Fruit fly (Drosophila melanogaster) whole organism, embryonic: Measurements from ENCODE around the gene CG10845.

Experiments used
- C15 ChIP-seq: fragments of 200-800 bp; sonication (Bioruptor generic); IDR thresholded peaks from 3 replicates; pipeline ENCODE4 v1.3.6; 2022; ENCODE audit warnings: missing biosample characterization, missing genetic modification characterization
- CG10267 ChIP-seq: fragments of 200-800 bp; sonication (Bioruptor generic); optimal IDR thresholded peaks from 2 replicates; lab custom pipeline; 2018; ENCODE audit warnings: missing biosample characterization, mild to moderate bottlenecking, missing genetic modification characterization, moderate library complexity
- CG10565 ChIP-seq: fragments of 200-800 bp; sonication (Bioruptor generic); optimal IDR thresholded peaks from 3 replicates; lab custom pipeline; 2016; ENCODE audit warnings: missing biosample characterization, mild to moderate bottlenecking, missing genetic modification characterization
- CG12155 ChIP-seq: fragments of 200-800 bp; sonication (Bioruptor generic); optimal IDR thresholded peaks from 3 replicates; lab custom pipeline; 2016; ENCODE audit warnings: missing biosample characterization, missing genetic modification characterization
- CG17186 ChIP-seq: fragments of 200-800 bp; sonication (Bioruptor generic); optimal IDR thresholded peaks from 3 replicates; lab custom pipeline; 2017; ENCODE audit warnings: missing biosample characterization, missing genetic modification reagents, missing genetic modification characterization
- CG17912 ChIP-seq: fragments of 200-800 bp; sonication (Bioruptor generic); optimal IDR thresholded peaks from 2 replicates; lab custom pipeline; 2018; ENCODE audit warnings: missing biosample characterization, mild to moderate bottlenecking, missing genetic modification characterization
- CG18262 ChIP-seq: fragments of 200-800 bp; optimal IDR thresholded peaks from 3 replicates; lab custom pipeline; 2019; ENCODE audit warnings: missing biosample characterization, mild to moderate bottlenecking, missing genetic modification characterization, moderate library complexity
- CG18476 ChIP-seq: fragments of 200-800 bp; sonication (Bioruptor generic); optimal IDR thresholded peaks from 2 replicates; lab custom pipeline; 2016; ENCODE audit warnings: missing biosample characterization, mild to moderate bottlenecking, missing genetic modification characterization
- CG30020 ChIP-seq: fragments of 200-800 bp; optimal IDR thresholded peaks from 2 replicates; lab custom pipeline; 2019; ENCODE audit warnings: missing biosample characterization, mild to moderate bottlenecking, missing genetic modification characterization, moderate library complexity
- CG31388 ChIP-seq: fragments of 200-800 bp; sonication (Bioruptor generic); optimal IDR thresholded peaks from 2 replicates; lab custom pipeline; 2016; ENCODE audit warnings: missing biosample characterization, missing genetic modification characterization
- CG3163 ChIP-seq: fragments of 200-800 bp; sonication (Bioruptor generic); optimal IDR thresholded peaks from 3 replicates; lab custom pipeline; 2016; ENCODE audit warnings: missing biosample characterization, missing genetic modification characterization
- CG32532 ChIP-seq: fragments of 200-800 bp; sonication (Bioruptor generic); IDR thresholded peaks from 2 replicates; pipeline ENCODE4 v1.3.6; 2022; ENCODE audit warnings: missing biosample characterization, missing genetic modification characterization
- CG33557 ChIP-seq: fragments of 200-800 bp; sonication (Bioruptor generic); optimal IDR thresholded peaks from 2 replicates; lab custom pipeline; 2019; ENCODE audit warnings: missing biosample characterization, mild to moderate bottlenecking, missing genetic modification characterization, moderate library complexity
- CG4730 ChIP-seq: fragments of 200-800 bp; sonication (Bioruptor generic); IDR thresholded peaks from 2 replicates; pipeline ENCODE4 v1.3.6; 2022; ENCODE audit warnings: missing biosample characterization, missing genetic modification characterization
- CG6272 ChIP-seq: fragments of 200-800 bp; sonication (Bioruptor generic); IDR thresholded peaks from 2 replicates; pipeline ENCODE4 v1.3.6; 2022; ENCODE audit warnings: missing biosample characterization, missing genetic modification characterization
- CG7357 ChIP-seq: fragments of 200-800 bp; sonication (Bioruptor generic); IDR thresholded peaks from 3 replicates; pipeline ENCODE4 v1.3.6; 2022; ENCODE audit warnings: missing biosample characterization, missing genetic modification characterization
- CG9727 ChIP-seq: fragments of 200-800 bp; sonication (Bioruptor generic); optimal IDR thresholded peaks from 3 replicates; lab custom pipeline; 2017; ENCODE audit warnings: missing biosample characterization, mild to moderate bottlenecking, missing genetic modification characterization
- CG9876 ChIP-seq: fragments of 200-800 bp; sonication (Bioruptor generic); optimal IDR thresholded peaks from 2 replicates; lab custom pipeline; 2016; ENCODE audit warnings: missing biosample characterization, missing genetic modification characterization
- Dfd ChIP-seq, 2 experiments: fragments of >200 bp; optimal IDR thresholded peaks; 2 replicates each; lab custom pipeline; 2017; ENCODE audit warnings: missing biosample characterization in 2 of 2, missing genetic modification characterization in 2 of 2
- Dip2 ChIP-seq: fragments of 200-800 bp; sonication (Bioruptor generic); IDR thresholded peaks from 2 replicates; pipeline ENCODE4 v1.3.6; 2022; ENCODE audit warnings: missing biosample characterization, missing genetic modification characterization
- Dref ChIP-seq: fragments of 200-800 bp; sonication (Bioruptor generic); IDR thresholded peaks from 2 replicates; pipeline ENCODE4 v1.3.6; 2022; ENCODE audit warnings: missing biosample characterization, missing genetic modification characterization
- Hmx ChIP-seq: fragments of 200-800 bp; sonication (Bioruptor generic); optimal IDR thresholded peaks from 2 replicates; lab custom pipeline; 2016; ENCODE audit warnings: missing biosample characterization, missing genetic modification characterization
- MBD-R2 ChIP-seq: fragments of 200-800 bp; sonication (Bioruptor generic); IDR thresholded peaks from 2 replicates; pipeline ENCODE4 v1.3.6; 2022; ENCODE audit warnings: missing biosample characterization, missing genetic modification characterization
- MTF-1 ChIP-seq: fragments of 200-800 bp; sonication (Bioruptor generic); optimal IDR thresholded peaks from 2 replicates; lab custom pipeline; 2018; ENCODE audit warnings: missing biosample characterization, mild to moderate bottlenecking, missing genetic modification characterization, borderline replicate concordance
- Mes4 ChIP-seq: fragments of 200-800 bp; sonication (Bioruptor generic); optimal IDR thresholded peaks from 2 replicates; lab custom pipeline; 2016; ENCODE audit warnings: missing biosample characterization, missing genetic modification characterization
- Rfx ChIP-seq: fragments of 200-800 bp; sonication (Bioruptor generic); IDR thresholded peaks from 2 replicates; pipeline ENCODE4 v1.3.6; 2022; ENCODE audit warnings: missing biosample characterization, missing genetic modification characterization
- Xrp1 ChIP-seq: fragments of 200-800 bp; sonication (Bioruptor generic); IDR thresholded peaks from 2 replicates; pipeline ENCODE4 v1.3.6; 2022; ENCODE audit warnings: missing biosample characterization, missing genetic modification characterization
- ap ChIP-seq: fragments of 200-800 bp; sonication (Bioruptor generic); IDR thresholded peaks from 2 replicates; pipeline ENCODE4 v1.3.6; 2022; ENCODE audit warnings: missing biosample characterization, missing genetic modification characterization
- ara ChIP-seq: fragments of 200-800 bp; sonication (Bioruptor generic); IDR thresholded peaks from 2 replicates; pipeline ENCODE4 v1.3.6; 2022; ENCODE audit warnings: missing biosample characterization, missing genetic modification characterization
- br ChIP-seq: fragments of >200 bp; optimal IDR thresholded peaks from 2 replicates; lab custom pipeline; 2017
- chinmo ChIP-seq: fragments of 200-800 bp; sonication (Bioruptor generic); IDR thresholded peaks from 4 replicates; pipeline ENCODE4 v1.3.6; 2022; ENCODE audit warnings: missing biosample characterization, missing genetic modification characterization; ENCODE audit not compliant: partially characterized antibody
- croc ChIP-seq: fragments of 200-800 bp; sonication (Bioruptor generic); conservative IDR thresholded peaks from 3 replicates; pipeline ENCODE4 v1.3.6; 2022; ENCODE audit warnings: missing biosample characterization, missing genetic modification characterization
- dati ChIP-seq: fragments of 200-800 bp; sonication (Bioruptor generic); IDR thresholded peaks from 2 replicates; pipeline ENCODE4 v1.3.6; 2022; ENCODE audit warnings: missing biosample characterization, missing genetic modification characterization
- ems ChIP-seq: fragments of 200-800 bp; sonication (Bioruptor generic); optimal IDR thresholded peaks from 3 replicates; lab custom pipeline; 2016; ENCODE audit warnings: missing biosample characterization, missing genetic modification characterization
- fu2 ChIP-seq: fragments of 200-800 bp; sonication (Bioruptor generic); optimal IDR thresholded peaks from 2 replicates; lab custom pipeline; 2016; ENCODE audit warnings: missing biosample characterization, missing genetic modification characterization
- hth ChIP-seq: fragments of >200 bp; optimal IDR thresholded peaks from 2 replicates; lab custom pipeline; 2017; ENCODE audit warnings: inconsistent platforms
- lab ChIP-seq: fragments of 200-800 bp; sonication (Bioruptor generic); optimal IDR thresholded peaks from 3 replicates; lab custom pipeline; 2017; ENCODE audit warnings: missing biosample characterization, missing genetic modification characterization, mild to moderate bottlenecking, moderate library complexity, missing genetic modification reagents
- mld ChIP-seq: fragments of 200-800 bp; sonication (Bioruptor generic); IDR thresholded peaks from 3 replicates; pipeline ENCODE4 v1.3.6; 2022; ENCODE audit warnings: missing biosample characterization, missing genetic modification characterization; ENCODE audit not compliant: partially characterized antibody
- psq ChIP-seq: fragments of 200-800 bp; sonication (Bioruptor generic); optimal IDR thresholded peaks from 2 replicates; lab custom pipeline; 2017; ENCODE audit warnings: missing biosample characterization, missing genetic modification characterization
- repo ChIP-seq: fragments of 200-800 bp; sonication (Bioruptor generic); optimal IDR thresholded peaks from 2 replicates; lab custom pipeline; 2016; ENCODE audit warnings: missing biosample characterization, missing genetic modification characterization
- run ChIP-seq: fragments of 200-800 bp; sonication (Bioruptor generic); optimal IDR thresholded peaks from 3 replicates; lab custom pipeline; 2018; ENCODE audit warnings: missing biosample characterization, mild to moderate bottlenecking, missing genetic modification characterization
- seq ChIP-seq: fragments of 200-800 bp; sonication (Bioruptor generic); IDR thresholded peaks from 2 replicates; pipeline ENCODE4 v1.3.6; 2022; ENCODE audit warnings: missing biosample characterization, missing genetic modification characterization
- sqz ChIP-seq: fragments of 200-800 bp; sonication (Bioruptor generic); optimal IDR thresholded peaks from 3 replicates; lab custom pipeline; 2018; ENCODE audit warnings: missing biosample characterization, mild to moderate bottlenecking, missing genetic modification characterization
- sr ChIP-seq: fragments of 200-800 bp; sonication (Bioruptor generic); IDR thresholded peaks from 3 replicates; pipeline ENCODE4 v1.3.6; 2022; ENCODE audit warnings: missing biosample characterization, missing genetic modification characterization
- tll ChIP-seq, 2 experiments: fragments of 200-800 bp in 1 of 2; fragments of >200 bp in 1 of 2; sonication (Bioruptor generic) in 1 of 2; optimal IDR thresholded peaks; 2 replicates each; lab custom pipeline; 2017 to 2019; ENCODE audit warnings: missing biosample characterization in 2 of 2, missing genetic modification characterization in 2 of 2, mild to moderate bottlenecking in 1 of 2, moderate library complexity in 1 of 2
- toy ChIP-seq: fragments of 200-800 bp; sonication (Bioruptor generic); IDR thresholded peaks from 2 replicates; pipeline ENCODE4 v1.3.6; 2022; ENCODE audit warnings: missing biosample characterization, missing genetic modification characterization
- tx ChIP-seq: fragments of 200-800 bp; sonication (Bioruptor generic); optimal IDR thresholded peaks from 2 replicates; lab custom pipeline; 2016; ENCODE audit warnings: missing biosample characterization, missing genetic modification characterization
- unpg ChIP-seq: fragments of 200-800 bp; sonication (Bioruptor generic); optimal IDR thresholded peaks from 3 replicates; lab custom pipeline; 2018; ENCODE audit warnings: missing biosample characterization, mild to moderate bottlenecking, missing genetic modification characterization, moderate library complexity

Gene CG10845

dm6 chr3R:24875939-24876842, 24.7 kb upstream of the CG10845 start, which contains the start of gene CG3744 (continued):
- TF ChIP-seq CG12155 = peak; percentile 87
- TF ChIP-seq CG17912 (GFP tag; lab: Kevin White, UChicago) = peak; percentile 56
- peak; percentile 88 for TF ChIP-seq C15 (GFP tag; lab: Robert Waterston, UW)
- TF ChIP-seq CG32532 (GFP tag; lab: Robert Waterston, UW) = peak; percentile 97
- peak; percentile 78 for TF ChIP-seq fu2 (GFP tag; lab: Kevin White, UChicago)
- peak; percentile 28 for TF ChIP-seq CG31388 (GFP tag; lab: Kevin White, UChicago)
- no peak for TF ChIP-seq Mes4 (GFP tag; lab: Kevin White, UChicago)
- TF ChIP-seq CG7357 (GFP tag; lab: Robert Waterston, UW) = peak; percentile 79

dm6 chr3R:24876843-24877457, 24.0 kb upstream of the CG10845 start, which contains the start of the genes CG11089 and CG31381:
CG11089 (plus strand) TSS chr3R:24877045.
CG31381 (plus strand) TSS chr3R:24877045.
- no peak for TF ChIP-seq lab (GFP tag; lab: Kevin White, UChicago)
- no peak for TF ChIP-seq seq (GFP tag; lab: Robert Waterston, UW)
- no peak for TF ChIP-seq CG18476 (GFP tag; lab: Kevin White, UChicago)
- TF ChIP-seq ems (GFP tag; lab: Kevin White, UChicago) = no peak
- TF ChIP-seq dati (GFP tag; lab: Robert Waterston, UW) = no peak
- TF ChIP-seq Hmx (GFP tag; lab: Kevin White, UChicago) = no peak
- no peak for TF ChIP-seq CG6272
- no peak for TF ChIP-seq CG10565 (GFP tag; lab: Kevin White, UChicago)
- TF ChIP-seq Dip2 (GFP tag; lab: Robert Waterston, UW) = no peak
- TF ChIP-seq sr (GFP tag; lab: Robert Waterston, UW) = no peak
- no peak for TF ChIP-seq mld
- TF ChIP-seq CG18262 (tag; lab: Kevin White, UChicago) = no peak
- TF ChIP-seq Dfd (GFP tag; optimal IDR thresholded peaks at IDR 0.05; lab: Kevin White, UChicago) = no peak
- no peak for TF ChIP-seq Rfx (GFP tag; lab: Robert Waterston, UW)
- TF ChIP-seq ap (GFP tag; lab: Robert Waterston, UW) = no peak
- no peak for TF ChIP-seq psq
- TF ChIP-seq Xrp1 (GFP tag; lab: Robert Waterston, UW) = no peak
- TF ChIP-seq unpg (GFP tag; lab: Kevin White, UChicago) = no peak
- TF ChIP-seq CG3163 (GFP tag; lab: Kevin White, UChicago) = no peak
- TF ChIP-seq chinmo (GFP tag; lab: Robert Waterston, UW) = no peak
- no peak for TF ChIP-seq CG4730 (GFP tag; lab: Robert Waterston, UW)
- TF ChIP-seq Dref (GFP tag; lab: Robert Waterston, UW) = no peak
- TF ChIP-seq MBD-R2 = 0 out of 2 replicates have a peak, but pooled peaks have one; percentile 6
- peak; percentile 37 for TF ChIP-seq run (tag; lab: Kevin White, UChicago)
- no peak for TF ChIP-seq CG33557 (GFP tag; lab: Kevin White, UChicago)
- TF ChIP-seq CG9727 (GFP tag; lab: Kevin White, UChicago) = peak; percentile 46
- no peak for TF ChIP-seq MTF-1 (GFP tag; lab: Kevin White, UChicago)
- TF ChIP-seq CG30020 (tag; lab: Kevin White, UChicago) = peak; percentile 2
- TF ChIP-seq hth (lab: Kevin White, UChicago) = no peak
- TF ChIP-seq br = no peak
- TF ChIP-seq ara = no peak
- TF ChIP-seq tx (GFP tag; lab: Kevin White, UChicago) = no peak
- TF ChIP-seq repo (GFP tag; lab: Kevin White, UChicago) = no peak
- TF ChIP-seq tll (GFP tag; optimal IDR thresholded peaks at IDR 0.05; lab: Kevin White, UChicago) = no peak
- TF ChIP-seq CG9876 = no peak
- no peak for TF ChIP-seq sqz (GFP tag; lab: Kevin White, UChicago)
- TF ChIP-seq CG10267 = peak; percentile 45
- TF ChIP-seq toy (GFP tag; lab: Robert Waterston, UW) = no peak
- TF ChIP-seq croc (GFP tag; lab: Robert Waterston, UW) = 0 out of 3 replicates have a peak, but pooled peaks have one; percentile 3
- no peak for TF ChIP-seq CG17186
